Fruit fly (Drosophila melanogaster): ENCODE data around the gene mrt.
A peak's percentile ranks its signal among the peaks of the same experiment; 100 is the strongest.

The mrt gene

dm6 chr3R:27292159-27292880 is 9.9 kb upstream of the mrt start, which contains the start of gene CG3348 (continued):
- no peak for TF ChIP-seq Scr (GFP tag; IDR thresholded peaks at IDR 0.05; ENCODE audit: partially characterized antibody)
- TF ChIP-seq unc-4 (GFP tag; IDR thresholded peaks at IDR 0.05; ENCODE audit: partially characterized antibody), result no peak
- peak; percentile 53 for TF ChIP-seq CG12219 (GFP tag; optimal IDR thresholded peaks at IDR 0.05)
- no peak for TF ChIP-seq CG2129 (GFP tag; IDR thresholded peaks at IDR 0.05; ENCODE audit: partially characterized antibody)
- no peak for TF ChIP-seq repo (GFP tag; optimal IDR thresholded peaks at IDR 0.05)
- no peak for TF ChIP-seq sqz (GFP tag; optimal IDR thresholded peaks at IDR 0.05)
- no peak for TF ChIP-seq h (optimal IDR thresholded peaks at IDR 0.05)
- no peak for TF ChIP-seq TFAM (GFP tag; optimal IDR thresholded peaks at IDR 0.05)
- peak; percentile 87 for TF ChIP-seq Rfx (GFP tag; IDR thresholded peaks at IDR 0.05)
- no peak for TF ChIP-seq pfk (GFP tag; optimal IDR thresholded peaks at IDR 0.05)
- TF ChIP-seq schlank (tag; optimal IDR thresholded peaks at IDR 0.05), result peak; percentile 69
- no peak for TF ChIP-seq Nf-YC (tag; optimal IDR thresholded peaks at IDR 0.05)
- TF ChIP-seq chinmo (GFP tag; IDR thresholded peaks at IDR 0.05; ENCODE audit: partially characterized antibody), result no peak

- TF ChIP-seq da (GFP tag; optimal IDR thresholded peaks at IDR 0.05) (no peak), Sox102F (GFP tag; optimal IDR thresholded peaks at IDR 0.05) (peak; percentile 23), CG11696 (GFP tag; IDR thresholded peaks at IDR 0.05) (0 out of 2 replicates have a peak, but pooled peaks have one; percentile 22), NC2α (GFP tag; optimal IDR thresholded peaks at IDR 0.05) (no peak), scrt (GFP tag; optimal IDR thresholded peaks at IDR 0.05) (peak; percentile 50), Trl (optimal IDR thresholded peaks at IDR 0.05) (no peak), Trl (GFP tag; optimal IDR thresholded peaks at IDR 0.05) (no peak), dpn (GFP tag; optimal IDR thresholded peaks at IDR 0.05) (peak; percentile 29 to 42), Drgx (GFP tag; IDR thresholded peaks at IDR 0.05) (peak; percentile 52), Deaf1 (tag; optimal IDR thresholded peaks at IDR 0.05) (peak; percentile 21), Side (GFP tag; optimal IDR thresholded peaks at IDR 0.05) (peak; percentile 57), Six4 (GFP tag; optimal IDR thresholded peaks at IDR 0.05) (peak; percentile 5), CG15269 (tag; optimal IDR thresholded peaks at IDR 0.05) (peak; percentile 32), CG9215 (GFP tag; IDR thresholded peaks at IDR 0.05) (peak; percentile 46; the same call in 1 of the 2 replicates), Meics (GFP tag; optimal IDR thresholded peaks at IDR 0.05) (peak; percentile 42), mld (GFP tag; IDR thresholded peaks at IDR 0.05; ENCODE audit: partially characterized antibody) (no peak), crc (GFP tag; optimal IDR thresholded peaks at IDR 0.05) (no peak), ind (GFP tag; optimal IDR thresholded peaks at IDR 0.05) (peak; percentile 45), lab (GFP tag; optimal IDR thresholded peaks at IDR 0.05) (peak; percentile 70), CG1233 (GFP tag; optimal IDR thresholded peaks at IDR 0.05) (peak; percentile 4), CG34422 (GFP tag; IDR thresholded peaks at IDR 0.05) (peak; percentile 36; the same call in 1 of the 3 replicates), CG10543 (GFP tag; optimal IDR thresholded peaks at IDR 0.05) (peak; percentile 37), CG12071 (GFP tag; optimal IDR thresholded peaks at IDR 0.05) (peak; percentile 40), Med (GFP tag) (peak; percentile 93), Dip3 (GFP tag; optimal IDR thresholded peaks at IDR 0.05) (peak; percentile 44), CG7963 (GFP tag; IDR thresholded peaks at IDR 0.05; ENCODE audit: partially characterized antibody) (no peak), CG10267 (tag; optimal IDR thresholded peaks at IDR 0.05) (peak; percentile 17), CG10654 (GFP tag; optimal IDR thresholded peaks at IDR 0.05) (peak; percentile 2), pb (GFP tag; optimal IDR thresholded peaks at IDR 0.05) (no peak), CG3838 (GFP tag; optimal IDR thresholded peaks at IDR 0.05) (no peak), Chrac-16 (GFP tag; optimal IDR thresholded peaks at IDR 0.05) (peak; percentile 21), Stat92E (GFP tag; optimal IDR thresholded peaks at IDR 0.05) (no peak), HmgZ (tag; optimal IDR thresholded peaks at IDR 0.05) (peak; percentile 10), gro (GFP tag; optimal IDR thresholded peaks at IDR 0.05) (peak; percentile 1), CG6813 (GFP tag; optimal IDR thresholded peaks at IDR 0.05) (peak; percentile 24), CG7556 (GFP tag; optimal IDR thresholded peaks at IDR 0.05) (peak; percentile 15)
Observed at dm6 chr3R:27289638-27290037, 7.2 kb upstream of the mrt start.
